Worm (Caenorhabditis elegans) whole organism, young adult: ENCODE measurements around the gene ZK930.6.

Experiments used
- B0261.1 ChIP-seq: sonication (generic microtip); optimal IDR thresholded peaks from 2 replicates; lab custom pipeline; 2016; ENCODE audit warnings: mild to moderate bottlenecking, missing genetic modification characterization, moderate library complexity, missing compliant biosample characterization
- C06A6.2 ChIP-seq: fragments of 200-800 bp; sonication (Bioruptor generic); conservative IDR thresholded peaks from 2 replicates; pipeline ENCODE4 v1.3.6; 2022; ENCODE audit warnings: missing genetic modification characterization, missing compliant biosample characterization
- D2030.7 ChIP-seq: fragments of 200-800 bp; sonication (Bioruptor generic); IDR thresholded peaks from 2 replicates; pipeline ENCODE4 v1.3.6; 2022; ENCODE audit warnings: missing genetic modification reagents, missing genetic modification characterization, missing compliant biosample characterization
- F23B12.7 ChIP-seq: sonication (generic microtip); optimal IDR thresholded peaks from 2 replicates; lab custom pipeline; 2017; ENCODE audit warnings: missing genetic modification characterization, mild to moderate bottlenecking, missing compliant biosample characterization, antibody characterized with exemption, moderate library complexity; ENCODE audit not compliant: insufficient read depth
- F55B11.4 ChIP-seq: sonication (generic microtip); optimal IDR thresholded peaks from 2 replicates; lab custom pipeline; 2016; ENCODE audit warnings: missing compliant biosample characterization, missing genetic modification characterization, borderline replicate concordance; ENCODE audit not compliant: insufficient read depth
- F57A8.1 ChIP-seq: fragments of 200-800 bp; sonication (Bioruptor generic); optimal IDR thresholded peaks from 2 replicates; lab custom pipeline; 2018; ENCODE audit warnings: mild to moderate bottlenecking, missing genetic modification characterization, moderate library complexity, missing compliant biosample characterization
- F57C9.4 ChIP-seq: sonication (generic microtip); optimal IDR thresholded peaks from 2 replicates; lab custom pipeline; 2017; ENCODE audit warnings: mild to moderate bottlenecking, missing genetic modification characterization, missing compliant biosample characterization
- T26A5.8 ChIP-seq: sonication (generic microtip); optimal IDR thresholded peaks from 2 replicates; lab custom pipeline; 2016; ENCODE audit warnings: missing genetic modification characterization, missing compliant biosample characterization
- Y53F4B.3 ChIP-seq: fragments of 200-800 bp; sonication (Bioruptor generic); IDR thresholded peaks from 2 replicates; pipeline ENCODE4 v1.3.6; 2022; ENCODE audit warnings: missing genetic modification reagents, missing genetic modification characterization, missing compliant biosample characterization
- Y53G8AR.9 ChIP-seq: fragments of 200-800 bp; sonication (Bioruptor generic); conservative IDR thresholded peaks from 2 replicates; pipeline ENCODE4 v1.3.6; 2022; ENCODE audit warnings: missing genetic modification reagents, missing genetic modification characterization, missing compliant biosample characterization
- akir-1 ChIP-seq: fragments of 200-800 bp; sonication (Bioruptor generic); optimal IDR thresholded peaks from 2 replicates; lab custom pipeline; 2018; ENCODE audit warnings: mild to moderate bottlenecking, missing genetic modification characterization, moderate library complexity, missing compliant biosample characterization
- aptf-2 ChIP-seq: fragments of 200-800 bp; sonication (Bioruptor generic); conservative IDR thresholded peaks from 2 replicates; pipeline ENCODE4 v1.3.6; 2022; ENCODE audit warnings: missing genetic modification reagents, missing genetic modification characterization, missing compliant biosample characterization
- attf-3 ChIP-seq: fragments of 200-800 bp; sonication (Bioruptor generic); conservative IDR thresholded peaks from 2 replicates; pipeline ENCODE4 v1.3.6; 2022; ENCODE audit warnings: missing genetic modification reagents, missing genetic modification characterization, missing compliant biosample characterization
- ccch-3 ChIP-seq: fragments of 200-800 bp; sonication (Bioruptor generic); optimal IDR thresholded peaks from 2 replicates; lab custom pipeline; 2018; ENCODE audit warnings: mild to moderate bottlenecking, missing genetic modification characterization, missing compliant biosample characterization
- cebp-2 ChIP-seq: fragments of 200-800 bp; sonication (Bioruptor generic); IDR thresholded peaks from 2 replicates; pipeline ENCODE4 v1.3.6; 2022; ENCODE audit warnings: missing genetic modification characterization, missing compliant biosample characterization
- ceh-58 ChIP-seq: fragments of 200-800 bp; sonication (Bioruptor generic); IDR thresholded peaks from 2 replicates; pipeline ENCODE4 v1.3.6; 2022; ENCODE audit warnings: missing genetic modification characterization, missing compliant biosample characterization
- ceh-91 ChIP-seq: fragments of 200-800 bp; sonication (Bioruptor generic); IDR thresholded peaks from 2 replicates; pipeline ENCODE4 v1.3.6; 2022; ENCODE audit warnings: missing genetic modification reagents, missing genetic modification characterization, missing compliant biosample characterization
- dox-1 ChIP-seq: fragments of 200-800 bp; sonication (Bioruptor generic); IDR thresholded peaks from 2 replicates; pipeline ENCODE4 v1.3.6; 2022; ENCODE audit warnings: missing genetic modification reagents, missing genetic modification characterization, missing compliant biosample characterization
- dpff-1 ChIP-seq: sonication (generic microtip); optimal IDR thresholded peaks from 2 replicates; lab custom pipeline; 2017; ENCODE audit warnings: mild to moderate bottlenecking, missing genetic modification characterization, missing compliant biosample characterization
- dpl-1 ChIP-seq: fragments of 150-350 bp; optimal IDR thresholded peaks from 2 replicates; lab custom pipeline; 2014; ENCODE audit warnings: missing biosample characterization, missing genetic modification reagents, missing genetic modification characterization
- egl-44 ChIP-seq: fragments of 200-800 bp; sonication (Bioruptor generic); IDR thresholded peaks from 2 replicates; pipeline ENCODE4 v1.3.6; 2022; ENCODE audit warnings: missing genetic modification reagents, missing genetic modification characterization, missing compliant biosample characterization
- ekl-4 ChIP-seq: fragments of 200-800 bp; sonication (Bioruptor generic); IDR thresholded peaks from 2 replicates; pipeline ENCODE4 v1.3.6; 2022; ENCODE audit warnings: missing genetic modification reagents, missing genetic modification characterization, missing compliant biosample characterization
- hlh-26 ChIP-seq: fragments of 200-800 bp; sonication (Bioruptor generic); conservative IDR thresholded peaks from 2 replicates; pipeline ENCODE4 v1.3.6; 2022; ENCODE audit warnings: missing genetic modification reagents, missing genetic modification characterization, missing compliant biosample characterization
- hmg-1.2 ChIP-seq: fragments of 200-800 bp; sonication (Bioruptor generic); IDR thresholded peaks from 2 replicates; pipeline ENCODE4 v1.3.6; 2022; ENCODE audit warnings: missing genetic modification reagents, missing genetic modification characterization, missing compliant biosample characterization
- hrde-1 ChIP-seq: sonication (generic microtip); optimal IDR thresholded peaks from 2 replicates; lab custom pipeline; 2016; ENCODE audit warnings: missing genetic modification characterization, mild to moderate bottlenecking, missing compliant biosample characterization, moderate library complexity, missing genotype, missing genetic modification reagents, borderline replicate concordance
- let-526 ChIP-seq: fragments of 200-800 bp; sonication (Bioruptor generic); IDR thresholded peaks from 2 replicates; pipeline ENCODE4 v1.3.6; 2022; ENCODE audit warnings: missing genetic modification reagents, missing genetic modification characterization, missing compliant biosample characterization
- let-607 ChIP-seq, 2 experiments: fragments of 200-800 bp in 1 of 2; sonication (Bioruptor generic) in 1 of 2; sonication (generic microtip) in 1 of 2; optimal IDR thresholded peaks; 2 replicates each; lab custom pipeline; 2016 to 2018; ENCODE audit warnings: mild to moderate bottlenecking in 2 of 2, missing compliant biosample characterization in 2 of 2, missing genetic modification characterization in 2 of 2, moderate library complexity in 2 of 2, missing genotype in 1 of 2
- lin-26 ChIP-seq: fragments of 200-800 bp; sonication (Bioruptor generic); IDR thresholded peaks from 2 replicates; pipeline ENCODE4 v1.3.6; 2022; ENCODE audit warnings: missing genetic modification reagents, missing genetic modification characterization, missing compliant biosample characterization
- lin-40 ChIP-seq: sonication (generic microtip); optimal IDR thresholded peaks from 2 replicates; lab custom pipeline; 2016; ENCODE audit warnings: missing genetic modification characterization, mild to moderate bottlenecking, missing compliant biosample characterization, missing genotype, missing genetic modification reagents
- lin-54 ChIP-seq: fragments of 200-800 bp; sonication (Bioruptor generic); optimal IDR thresholded peaks from 2 replicates; lab custom pipeline; 2018; ENCODE audit warnings: mild to moderate bottlenecking, missing genetic modification characterization, missing compliant biosample characterization
- lsl-1 ChIP-seq: fragments of 200-800 bp; sonication (Bioruptor generic); optimal IDR thresholded peaks from 2 replicates; lab custom pipeline; 2018; ENCODE audit warnings: mild to moderate bottlenecking, missing genetic modification characterization, moderate library complexity, missing compliant biosample characterization
- madf-3 ChIP-seq: fragments of 200-800 bp; sonication (Bioruptor generic); IDR thresholded peaks from 2 replicates; pipeline ENCODE4 v1.3.6; 2022; ENCODE audit warnings: missing genetic modification reagents, missing genetic modification characterization, missing compliant biosample characterization
- mcd-1 ChIP-seq: fragments of 200-800 bp; sonication (Bioruptor generic); IDR thresholded peaks from 2 replicates; pipeline ENCODE4 v1.3.6; 2022; ENCODE audit warnings: missing genetic modification reagents, missing genetic modification characterization, missing compliant biosample characterization
- mes-4 ChIP-seq: sonication (generic microtip); optimal IDR thresholded peaks from 2 replicates; lab custom pipeline; 2016; ENCODE audit warnings: missing genotype, missing genetic modification characterization, missing compliant biosample characterization
- mxl-1 ChIP-seq: sonication (generic microtip); optimal IDR thresholded peaks from 2 replicates; lab custom pipeline; 2016; ENCODE audit warnings: missing genetic modification characterization, missing compliant biosample characterization
- nfya-2 ChIP-seq: fragments of 200-800 bp; sonication (Bioruptor generic); IDR thresholded peaks from 2 replicates; pipeline ENCODE4 v1.3.6; 2022; ENCODE audit warnings: missing genetic modification reagents, missing genetic modification characterization, missing compliant biosample characterization
- nhr-27 ChIP-seq: fragments of 200-800 bp; sonication (Bioruptor generic); optimal IDR thresholded peaks from 2 replicates; lab custom pipeline; 2018; ENCODE audit warnings: mild to moderate bottlenecking, missing genetic modification characterization, moderate library complexity, missing compliant biosample characterization
- rec-8 ChIP-seq, 2 experiments: sonication (generic microtip); optimal IDR thresholded peaks; 2 replicates each; lab custom pipeline; 2016; ENCODE audit warnings: mild to moderate bottlenecking in 2 of 2, missing genetic modification characterization in 2 of 2, missing genetic modification reagents in 2 of 2, missing genotype in 2 of 2, missing biosample characterization in 1 of 2, missing compliant biosample characterization in 1 of 2, moderate library complexity in 1 of 2
- rpc-1 ChIP-seq, 2 experiments: fragments of 150-350 bp in 1 of 2; sonication (generic microtip) in 1 of 2; optimal IDR thresholded peaks; 2 replicates each; lab custom pipeline; 2014 to 2018; ENCODE audit warnings: missing biosample characterization in 1 of 2, missing genetic modification characterization in 1 of 2, missing genetic modification reagents in 1 of 2, missing genotype in 1 of 2
- sdz-38 ChIP-seq: sonication (generic microtip); optimal IDR thresholded peaks from 2 replicates; lab custom pipeline; 2016; ENCODE audit warnings: missing genotype, missing genetic modification characterization, missing compliant biosample characterization
- snpc-1.3 ChIP-seq: sonication (generic microtip); optimal IDR thresholded peaks from 2 replicates; lab custom pipeline; 2017; ENCODE audit warnings: missing genetic modification characterization, mild to moderate bottlenecking, missing compliant biosample characterization, antibody characterized with exemption, moderate library complexity, missing genotype, missing genetic modification reagents; ENCODE audit not compliant: insufficient read depth
- sptf-2 ChIP-seq: fragments of 200-800 bp; sonication (Bioruptor generic); optimal IDR thresholded peaks from 2 replicates; lab custom pipeline; 2018; ENCODE audit warnings: mild to moderate bottlenecking, missing genetic modification characterization, missing compliant biosample characterization
- tbp1 ChIP-seq: fragments of 200-800 bp; sonication (Bioruptor generic); optimal IDR thresholded peaks from 2 replicates; lab custom pipeline; 2018; ENCODE audit warnings: mild to moderate bottlenecking, missing genetic modification characterization, missing compliant biosample characterization
- tbx-9 ChIP-seq: sonication (generic microtip); optimal IDR thresholded peaks from 2 replicates; lab custom pipeline; 2016; ENCODE audit warnings: borderline replicate concordance, missing genetic modification characterization, inconsistent platforms, missing compliant biosample characterization
- tlf-1 ChIP-seq: fragments of 200-800 bp; sonication (Bioruptor generic); optimal IDR thresholded peaks from 2 replicates; lab custom pipeline; 2018; ENCODE audit warnings: mild to moderate bottlenecking, missing genetic modification characterization, missing compliant biosample characterization
- zfh-2 ChIP-seq: fragments of 200-800 bp; sonication (Bioruptor generic); conservative IDR thresholded peaks from 2 replicates; pipeline ENCODE4 v1.3.6; 2022; ENCODE audit warnings: missing genetic modification reagents, missing genetic modification characterization, missing compliant biosample characterization
- ztf-18 ChIP-seq: sonication (generic microtip); optimal IDR thresholded peaks from 2 replicates; lab custom pipeline; 2016; ENCODE audit warnings: missing genotype, mild to moderate bottlenecking, missing genetic modification characterization, missing compliant biosample characterization

ZK930.6 gene

ce11 chrII:11874674-11875198, 9.0 kb upstream of the ZK930.6 start, which contains the start of the genes npp-3 and top-2 (continued):
- TF ChIP-seq egl-44 (GFP tag; lab: Robert Waterston, UW) (0 out of 2 replicates have a peak, but pooled peaks have one; percentile 27), nhr-27 (tag; lab: Kevin White, UChicago) (no peak), Y53G8AR.9 (GFP tag; lab: Robert Waterston, UW) (peak; percentile 83), tbp1 (peak; percentile 74), aptf-2 (GFP tag; lab: Robert Waterston, UW) (peak; percentile 81), ceh-58 (GFP tag; lab: Robert Waterston, UW) (no peak), mes-4 (tag; lab: Kevin White, UChicago) (no peak), lin-26 (GFP tag; lab: Robert Waterston, UW) (peak; percentile 11; the same call in 1 of the 2 replicates), cebp-2 (GFP tag; lab: Robert Waterston, UW) (no peak), sptf-2 (GFP tag; lab: Kevin White, UChicago) (no peak), ekl-4 (GFP tag; lab: Robert Waterston, UW) (peak; percentile 98), rpc-1 (optimal IDR thresholded peaks at IDR 0.05; lab: Kevin White, UChicago) (peak; percentile 17), rpc-1 (tag; optimal IDR thresholded peaks at IDR 0.05; lab: Kevin White, UChicago) (no peak), hrde-1 (peak; percentile 83), sdz-38 (tag; lab: Kevin White, UChicago) (no peak), ztf-18 (tag; lab: Kevin White, UChicago) (peak; percentile 77), rec-8 (tag; optimal IDR thresholded peaks at IDR 0.05; lab: Kevin White, UChicago) (no peak), snpc-1.3 (peak; percentile 88), zfh-2 (GFP tag; lab: Robert Waterston, UW) (peak; percentile 79), B0261.1 (tag; lab: Kevin White, UChicago) (no peak), lsl-1 (GFP tag; lab: Kevin White, UChicago) (peak; percentile 99), dpff-1 (tag; lab: Kevin White, UChicago) (no peak), tlf-1 (GFP tag; lab: Kevin White, UChicago) (peak; percentile 97), lin-54 (GFP tag; lab: Kevin White, UChicago) (peak; percentile 98), F55B11.4 (tag; lab: Kevin White, UChicago) (no peak), let-526 (0 out of 2 replicates have a peak, but pooled peaks have one; percentile 67), nfya-2 (GFP tag; lab: Robert Waterston, UW) (0 out of 2 replicates have a peak, but pooled peaks have one; percentile 34), F57A8.1 (GFP tag; lab: Kevin White, UChicago) (no peak), ccch-3 (GFP tag; lab: Kevin White, UChicago) (no peak), C06A6.2 (peak; percentile 70), Y53F4B.3 (GFP tag; lab: Robert Waterston, UW) (no peak), lin-40 (tag; lab: Kevin White, UChicago) (no peak), dox-1 (GFP tag; lab: Robert Waterston, UW) (peak; percentile 96), dpl-1 (peak; percentile 99), attf-3 (GFP tag; lab: Robert Waterston, UW) (peak; percentile 83), mcd-1 (peak; percentile 94), hlh-26 (GFP tag; lab: Robert Waterston, UW) (no peak), mxl-1 (tag; lab: Kevin White, UChicago) (no peak), let-607 (tag; optimal IDR thresholded peaks at IDR 0.05; lab: Kevin White, UChicago) (peak; percentile 13 to 67), hmg-1.2 (GFP tag; lab: Robert Waterston, UW) (peak; percentile 95), T26A5.8 (tag; lab: Kevin White, UChicago) (no peak), akir-1 (no peak), ceh-91 (GFP tag; lab: Robert Waterston, UW) (peak; percentile 98), D2030.7 (GFP tag; lab: Robert Waterston, UW) (peak; percentile 96), tbx-9 (tag; lab: Kevin White, UChicago) (no peak), madf-3 (GFP tag; lab: Robert Waterston, UW) (peak; percentile 96), F23B12.7 (tag; lab: Kevin White, UChicago) (peak; percentile 88), F57C9.4 (tag; lab: Kevin White, UChicago) (no peak)
